Worm (Caenorhabditis elegans) whole organism, L1 larva: ENCODE measurements around the gene R13A1.1.

Source experiments
- C34B4.2 ChIP-seq: sonication (generic microtip); optimal IDR thresholded peaks from 2 replicates; lab custom pipeline; 2017; ENCODE audit warnings: mild to moderate bottlenecking, missing genetic modification characterization, missing compliant biosample characterization
- aha-1 ChIP-seq: fragments of 150-350 bp; optimal IDR thresholded peaks from 2 replicates; lab custom pipeline; 2014; ENCODE audit warnings: missing biosample characterization, missing genetic modification characterization
- blmp-1 ChIP-seq: fragments of 150-350 bp; optimal IDR thresholded peaks from 2 replicates; lab custom pipeline; 2014; ENCODE audit warnings: missing biosample characterization, missing genetic modification characterization
- ceh-63 ChIP-seq: fragments of 200-800 bp; sonication (Bioruptor generic); optimal IDR thresholded peaks from 2 replicates; lab custom pipeline; 2018; ENCODE audit warnings: mild to moderate bottlenecking, missing genetic modification characterization, missing compliant biosample characterization
- ceh-8 ChIP-seq: fragments of 200-800 bp; sonication (Bioruptor generic); optimal IDR thresholded peaks from 2 replicates; lab custom pipeline; 2018; ENCODE audit warnings: mild to moderate bottlenecking, missing genetic modification characterization, moderate library complexity, missing compliant biosample characterization
- ces-1 ChIP-seq: fragments of 150-350 bp; optimal IDR thresholded peaks from 2 replicates; lab custom pipeline; 2014; ENCODE audit warnings: missing biosample characterization, missing genetic modification reagents, missing genetic modification characterization
- dsc-1 ChIP-seq: sonication (generic microtip); optimal IDR thresholded peaks from 2 replicates; lab custom pipeline; 2016; ENCODE audit warnings: mild to moderate bottlenecking, missing genetic modification characterization, missing compliant biosample characterization
- efl-1 ChIP-seq, 4 experiments: fragments of 150-350 bp; optimal IDR thresholded peaks in 3 of 4; peaks in 1 of 4; 1 replicate in 1 of 4; 2 replicates in 3 of 4; lab custom pipeline; 2014; ENCODE audit warnings: missing biosample characterization in 2 of 4, missing genetic modification characterization in 2 of 4, missing genetic modification reagents in 2 of 4
- egl-13 ChIP-seq: sonication (generic microtip); optimal IDR thresholded peaks from 2 replicates; lab custom pipeline; 2016; ENCODE audit warnings: missing genotype, missing genetic modification reagents, missing genetic modification characterization, missing compliant biosample characterization
- elt-3 ChIP-seq, 6 experiments: fragments of 150-350 bp in 1 of 6; sonication (generic microtip); optimal IDR thresholded peaks; 2 replicates each; lab custom pipeline; 2017 to 2018; ENCODE audit warnings: missing biosample characterization in 6 of 6, missing genetic modification characterization in 6 of 6, inconsistent platforms in 1 of 6
- fkh-4 ChIP-seq: sonication (generic microtip); optimal IDR thresholded peaks from 2 replicates; lab custom pipeline; 2016; ENCODE audit warnings: missing compliant biosample characterization, missing genetic modification characterization, borderline replicate concordance
- fos-1 ChIP-seq: fragments of 150-350 bp; optimal IDR thresholded peaks from 2 replicates; lab custom pipeline; 2014; ENCODE audit warnings: missing biosample characterization, missing genetic modification characterization
- isw-1 ChIP-seq: fragments of 200-800 bp; sonication (Bioruptor generic); IDR thresholded peaks from 2 replicates; pipeline ENCODE4 v1.3.6; 2022; ENCODE audit warnings: missing genetic modification characterization, missing compliant biosample characterization
- lin-13 ChIP-seq: fragments of 150-350 bp; optimal IDR thresholded peaks from 2 replicates; lab custom pipeline; 2014; ENCODE audit warnings: missing biosample characterization, missing genetic modification reagents, missing genetic modification characterization
- lin-14 ChIP-seq: fragments of 200-800 bp; sonication (Bioruptor generic); optimal IDR thresholded peaks from 2 replicates; lab custom pipeline; 2018; ENCODE audit warnings: mild to moderate bottlenecking, missing genetic modification characterization, moderate library complexity, missing compliant biosample characterization
- lin-35 ChIP-seq, 2 experiments: fragments of 150-350 bp; optimal IDR thresholded peaks; 2 replicates each; lab custom pipeline; 2014; ENCODE audit warnings: missing biosample characterization in 2 of 2, missing genetic modification characterization in 2 of 2, missing genetic modification reagents in 2 of 2
- lsy-2 ChIP-seq, 2 experiments: fragments of 150-350 bp; optimal IDR thresholded peaks; 2 replicates each; lab custom pipeline; 2014; ENCODE audit warnings: missing biosample characterization in 2 of 2, missing genetic modification characterization in 2 of 2
- mdl-1 ChIP-seq, 2 experiments: fragments of 150-350 bp; optimal IDR thresholded peaks; 2 replicates each; lab custom pipeline; 2014 to 2017; ENCODE audit warnings: missing biosample characterization in 2 of 2, missing genetic modification characterization in 2 of 2, inconsistent platforms in 1 of 2
- mep-1 ChIP-seq: fragments of 150-350 bp; optimal IDR thresholded peaks from 2 replicates; lab custom pipeline; 2014; ENCODE audit warnings: missing biosample characterization, missing genetic modification characterization
- nhr-11 ChIP-seq: fragments of 150-350 bp; optimal IDR thresholded peaks from 2 replicates; lab custom pipeline; 2014; ENCODE audit warnings: missing biosample characterization, missing genetic modification characterization
- nhr-19 ChIP-seq: fragments of 200-800 bp; sonication (Bioruptor generic); conservative IDR thresholded peaks from 2 replicates; pipeline ENCODE4 v1.3.6; 2022; ENCODE audit warnings: missing genetic modification characterization, missing compliant biosample characterization
- nhr-20 ChIP-seq: sonication (generic microtip); optimal IDR thresholded peaks from 2 replicates; lab custom pipeline; 2016; ENCODE audit warnings: mild to moderate bottlenecking, missing genetic modification characterization, missing compliant biosample characterization
- nhr-71 ChIP-seq: sonication (generic microtip); optimal IDR thresholded peaks from 2 replicates; lab custom pipeline; 2016; ENCODE audit warnings: mild to moderate bottlenecking, missing genetic modification characterization, moderate library complexity, missing compliant biosample characterization
- nhr-85 ChIP-seq: sonication (generic microtip); peaks from one replicate; lab custom pipeline; 2016; ENCODE audit warnings: missing genetic modification characterization, inconsistent platforms, missing compliant biosample characterization
- pag-3 ChIP-seq: sonication (generic microtip); optimal IDR thresholded peaks from 2 replicates; lab custom pipeline; 2017; ENCODE audit warnings: missing genetic modification characterization, mild to moderate bottlenecking, missing compliant biosample characterization, antibody characterized with exemption, borderline replicate concordance; ENCODE audit not compliant: insufficient read depth
- pax-3 ChIP-seq: fragments of 200-800 bp; sonication (Bioruptor generic); optimal IDR thresholded peaks from 2 replicates; lab custom pipeline; 2018; ENCODE audit warnings: mild to moderate bottlenecking, missing genetic modification characterization, moderate library complexity, missing compliant biosample characterization
- rnt-1 ChIP-seq: sonication (generic microtip); optimal IDR thresholded peaks from 2 replicates; lab custom pipeline; 2016; ENCODE audit warnings: mild to moderate bottlenecking, missing genetic modification characterization, moderate library complexity, missing compliant biosample characterization
- snu-23 ChIP-seq: sonication (generic microtip); optimal IDR thresholded peaks from 2 replicates; lab custom pipeline; 2016; ENCODE audit warnings: missing genetic modification characterization, missing compliant biosample characterization
- sptf-1 ChIP-seq: fragments of 150-350 bp; optimal IDR thresholded peaks from 2 replicates; lab custom pipeline; 2014; ENCODE audit warnings: missing biosample characterization, missing genetic modification characterization
- tbx-2 ChIP-seq: sonication (generic microtip); optimal IDR thresholded peaks from 2 replicates; lab custom pipeline; 2016; ENCODE audit warnings: missing genetic modification characterization, missing compliant biosample characterization
- tlp-1 ChIP-seq: fragments of 150-350 bp; optimal IDR thresholded peaks from 2 replicates; lab custom pipeline; 2014; ENCODE audit warnings: missing biosample characterization, missing genetic modification characterization
- unc-98 ChIP-seq: fragments of 200-800 bp; sonication (Bioruptor generic); IDR thresholded peaks from 2 replicates; pipeline ENCODE4 v1.3.6; 2022; ENCODE audit warnings: missing genetic modification characterization, missing compliant biosample characterization
- vab-15 ChIP-seq: sonication (generic microtip); optimal IDR thresholded peaks from 2 replicates; lab custom pipeline; 2017; ENCODE audit warnings: missing genotype, mild to moderate bottlenecking, missing genetic modification characterization, missing compliant biosample characterization
- xbp-1 ChIP-seq: sonication (generic microtip); optimal IDR thresholded peaks from 2 replicates; lab custom pipeline; 2016; ENCODE audit warnings: missing genetic modification characterization, missing compliant biosample characterization
- zag-1 ChIP-seq: fragments of 150-350 bp; optimal IDR thresholded peaks from 2 replicates; lab custom pipeline; 2014; ENCODE audit warnings: missing biosample characterization, missing genetic modification characterization

Gene R13A1.1

DNA sequence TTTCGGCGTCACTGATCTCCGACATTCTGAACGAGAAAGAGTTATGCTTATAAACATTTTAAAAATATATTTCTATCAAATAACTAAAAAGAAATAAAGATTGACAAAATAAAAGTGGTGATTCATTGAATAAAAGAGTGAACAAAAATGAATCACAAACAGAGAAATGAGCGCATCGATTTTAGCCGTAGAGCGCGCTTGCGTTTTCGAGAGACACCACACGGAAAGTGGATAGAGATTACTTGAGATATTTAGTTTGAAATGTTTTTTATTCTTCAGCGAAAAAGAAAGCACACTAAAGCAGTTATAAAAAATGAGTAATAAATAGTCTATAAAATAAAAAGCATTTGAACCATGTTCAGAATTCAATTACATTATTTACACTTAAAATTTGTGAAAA, 10.4 kb downstream of the R13A1.1 start, which contains the start of gene cap-1 (continued):
- TF ChIP-seq isw-1 (GFP tag; lab: Robert Waterston, UW) (peak; percentile 32), pax-3 (tag; lab: Kevin White, UChicago) (no peak), ceh-8 (GFP tag; lab: Kevin White, UChicago) (no peak), mep-1 (tag; lab: Kevin White, UChicago) (peak; percentile 89), tbx-2 (peak; percentile 53), egl-13 (tag; lab: Kevin White, UChicago) (peak; percentile 47), xbp-1 (tag; lab: Kevin White, UChicago) (peak; percentile 64), fos-1 (tag; lab: Kevin White, UChicago) (peak; percentile 58), ces-1 (no peak), fkh-4 (tag; lab: Kevin White, UChicago) (no peak), unc-98 (no peak), nhr-11 (tag; lab: Kevin White, UChicago) (no peak), vab-15 (peak; percentile 35), lin-14 (GFP tag; lab: Kevin White, UChicago) (peak; percentile 87), lin-35 (GFP tag; optimal IDR thresholded peaks at IDR 0.05; lab: Kevin White, UChicago) (peak; percentile 54 to 78), dsc-1 (tag; lab: Kevin White, UChicago) (peak; percentile 39)

DNA sequence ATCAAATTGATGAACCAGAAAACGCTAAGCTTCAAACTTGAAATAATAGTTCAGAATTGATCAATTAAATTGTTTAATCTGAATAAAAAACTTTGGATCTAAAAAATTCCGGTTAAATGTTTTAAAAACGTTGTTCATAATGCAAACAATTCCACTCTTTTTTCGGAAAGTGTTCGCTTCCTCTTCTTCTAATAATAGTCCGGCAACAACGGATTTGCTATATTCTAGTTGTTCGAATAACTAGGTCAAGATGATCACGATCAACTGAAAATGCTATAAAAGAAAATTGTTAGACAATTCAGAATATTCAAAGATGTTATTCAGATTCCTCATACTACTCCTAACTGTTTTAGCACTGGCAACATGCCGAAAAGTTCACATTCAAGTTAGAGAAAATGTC, 11.1 kb downstream of the R13A1.1 start, which contains the start of gene D2024.4:
Gene D2024.4, plus strand, starts transcription at position 301 of the 400 bp plus-strand sequence.
- TF ChIP-seq fkh-4 (tag; lab: Kevin White, UChicago) (no peak), C34B4.2 (tag; lab: Kevin White, UChicago) (no peak), efl-1 (optimal IDR thresholded peaks at IDR 0.05; lab: Kevin White, UChicago) (no peak), efl-1 (GFP tag; optimal IDR thresholded peaks at IDR 0.05 in 1 of 2; lab: Kevin White, UChicago) (peak in 1 of 2 experiments; percentile 61), aha-1 (tag; lab: Kevin White, UChicago) (no peak), mdl-1 (tag; optimal IDR thresholded peaks at IDR 0.05; lab: Kevin White, UChicago) (no peak), zag-1 (tag; lab: Kevin White, UChicago) (no peak)

DNA sequence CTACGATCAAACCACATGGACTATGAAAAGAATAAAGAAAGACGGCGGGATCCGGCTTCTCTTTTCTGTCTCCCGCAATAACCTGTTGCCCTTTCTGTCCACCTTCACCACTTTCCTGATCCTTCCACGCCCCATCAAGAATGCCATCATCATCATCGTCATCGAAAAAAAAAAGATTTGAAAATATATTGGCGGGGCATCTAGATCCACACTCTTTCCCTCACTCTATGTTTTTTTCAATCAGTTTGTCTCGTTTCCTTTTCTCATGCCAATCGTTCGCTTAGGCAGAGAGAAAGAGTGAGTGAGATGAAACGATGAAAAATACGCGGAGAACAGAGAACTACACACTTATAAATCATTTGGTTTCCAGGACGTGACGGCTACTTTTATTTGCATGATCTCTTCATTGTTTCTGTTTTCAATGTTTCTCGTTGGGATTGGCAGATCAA, 13.8 kb downstream of the R13A1.1 start:
- TF ChIP-seq mep-1 (tag; lab: Kevin White, UChicago): peak; percentile 29
- no peak for TF ChIP-seq egl-13 (tag; lab: Kevin White, UChicago)
- peak; percentile 17 for TF ChIP-seq nhr-20 (tag; lab: Kevin White, UChicago)
- peak; percentile 34 for TF ChIP-seq snu-23 (GFP tag; lab: Kevin White, UChicago)
- TF ChIP-seq rnt-1 (tag; lab: Kevin White, UChicago): peak; percentile 28
- peak in 2 of 6 experiments; percentile 3 to 7 for TF ChIP-seq elt-3 (tag; optimal IDR thresholded peaks at IDR 0.05; lab: Kevin White, UChicago)
- peak in 1 of 2 experiments; percentile 15 for TF ChIP-seq lsy-2 (tag; optimal IDR thresholded peaks at IDR 0.05; lab: Kevin White, UChicago)
- TF ChIP-seq efl-1 (optimal IDR thresholded peaks at IDR 0.05; lab: Kevin White, UChicago): no peak
- no peak for TF ChIP-seq efl-1 (GFP tag; optimal IDR thresholded peaks at IDR 0.05 in 1 of 2; lab: Kevin White, UChicago)
- TF ChIP-seq nhr-85 (tag; lab: Kevin White, UChicago): peak; percentile 68
- peak; percentile 59 for TF ChIP-seq lin-14 (GFP tag; lab: Kevin White, UChicago)
- no peak for TF ChIP-seq nhr-19 (GFP tag; lab: Robert Waterston, UW)
- peak; percentile 32 for TF ChIP-seq nhr-71 (tag; lab: Kevin White, UChicago)
- TF ChIP-seq pag-3: peak; percentile 57
- peak; percentile 81 for TF ChIP-seq blmp-1 (tag; lab: Kevin White, UChicago)

DNA sequence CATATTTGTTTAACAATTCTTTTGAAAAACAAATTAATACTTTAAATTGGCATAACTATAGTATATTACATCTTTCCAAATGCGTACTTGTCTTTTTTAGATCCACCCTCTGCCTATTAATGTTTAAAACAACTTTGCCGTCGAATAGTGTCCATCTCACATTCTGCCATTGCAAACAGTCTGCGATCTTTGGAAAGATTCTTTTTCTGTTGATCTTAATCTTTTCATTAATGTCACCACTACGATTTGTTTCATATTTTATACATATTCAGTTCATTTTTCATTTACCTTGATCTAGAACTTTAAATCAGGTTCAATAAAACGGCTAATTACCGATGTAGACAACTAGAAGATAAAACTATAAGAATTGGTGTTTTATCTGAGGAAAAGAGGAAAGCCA, 14.8 kb downstream of the R13A1.1 start:
- TF ChIP-seq lin-13: no peak
- no peak for TF ChIP-seq sptf-1 (tag; lab: Kevin White, UChicago)
- peak; percentile 16 for TF ChIP-seq nhr-85 (tag; lab: Kevin White, UChicago)
- TF ChIP-seq ceh-63: no peak
- TF ChIP-seq tlp-1 (tag; lab: Kevin White, UChicago): no peak
